Worm (Caenorhabditis elegans) whole organism, late embryonic: ENCODE measurements around the gene T08D2.6.

ENCODE experiments used
- Y22D7AL.16 ChIP-seq: sonication (generic microtip); optimal IDR thresholded peaks from 2 replicates; lab custom pipeline; 2016; ENCODE audit warnings: missing genetic modification characterization, missing compliant biosample characterization
- dmd-4 ChIP-seq: sonication (generic microtip); optimal IDR thresholded peaks from 2 replicates; lab custom pipeline; 2016; ENCODE audit warnings: borderline replicate concordance, missing genetic modification characterization, missing compliant biosample characterization
- fkh-6 ChIP-seq: sonication (generic microtip); optimal IDR thresholded peaks from 2 replicates; lab custom pipeline; 2016; ENCODE audit warnings: missing genetic modification characterization, missing compliant biosample characterization
- nhr-11 ChIP-seq: fragments of 150-350 bp; optimal IDR thresholded peaks from 2 replicates; lab custom pipeline; 2014; ENCODE audit warnings: missing biosample characterization, missing genetic modification characterization
- pha-4 ChIP-seq: fragments of 150-350 bp; optimal IDR thresholded peaks from 2 replicates; lab custom pipeline; 2018; ENCODE audit warnings: missing biosample characterization, missing genetic modification reagents, missing genetic modification characterization

DNA sequence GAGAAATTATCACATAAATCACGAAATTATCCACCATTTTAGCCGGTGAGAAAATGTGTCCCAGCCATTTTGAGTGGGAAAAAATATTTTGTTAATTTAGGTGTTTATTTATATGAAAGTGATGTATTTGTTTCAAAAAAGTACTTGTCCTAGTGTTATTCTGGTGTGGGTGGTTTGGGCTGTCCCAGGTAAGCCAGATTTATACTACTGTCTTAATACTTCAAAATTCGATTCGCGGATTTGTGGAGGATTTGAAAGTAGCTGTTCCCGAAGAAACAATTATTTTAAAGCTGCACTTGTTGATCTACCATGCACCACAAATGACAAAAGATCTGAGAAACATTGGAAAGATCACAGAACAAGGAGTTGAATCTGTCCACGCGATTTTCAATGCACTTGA, 34.1 kb downstream of the T08D2.6 start, which contains the start of gene Y73B3A.11:
- TF ChIP-seq pha-4 (tag; lab: Kevin White, UChicago) = no peak
- TF ChIP-seq nhr-11 (tag; lab: Kevin White, UChicago) = no peak
- no peak for TF ChIP-seq fkh-6 (tag; lab: Kevin White, UChicago)
- no peak for TF ChIP-seq dmd-4 (tag; lab: Kevin White, UChicago)
- TF ChIP-seq Y22D7AL.16 (tag; lab: Kevin White, UChicago) = no peak
